Worm (Caenorhabditis elegans): ENCODE results near the gene pigk-1.

The pigk-1 gene

DNA sequence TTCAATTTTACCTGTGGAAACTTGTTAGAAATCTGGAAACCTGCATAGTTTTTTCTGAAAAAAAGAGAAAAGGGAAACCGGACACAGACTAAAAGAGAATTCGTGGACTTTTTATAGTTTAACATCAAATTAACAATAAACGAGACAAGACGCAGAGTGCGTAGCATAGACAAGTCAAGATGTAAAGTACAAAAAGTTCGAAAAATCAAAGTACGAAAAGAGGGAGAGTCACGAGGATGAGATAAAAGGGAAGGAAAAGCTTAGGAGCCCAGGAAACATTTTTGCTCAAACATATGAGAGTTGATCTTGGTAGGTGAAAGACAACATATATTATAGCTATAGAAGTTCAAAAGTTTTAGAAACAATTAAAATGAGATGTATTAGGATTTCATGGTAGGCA lies 12.0 kb downstream of the pigk-1 start, which contains the start of gene M7.12:
Gene M7.12 (minus strand): TSS at position 188 of the 400 bp plus-strand sequence.
- TF ChIP-seq alr-1 (tag; optimal IDR thresholded peaks at IDR 0.05; ENCODE audit: borderline replicate concordance) (no peak), zip-4 (GFP tag; optimal IDR thresholded peaks at IDR 0.05) (no peak), nhr-12 (tag; optimal IDR thresholded peaks at IDR 0.05) (no peak), nhr-11 (tag; optimal IDR thresholded peaks at IDR 0.05) (no peak), mef-2 (tag; optimal IDR thresholded peaks at IDR 0.05) (no peak), nhr-28 (tag; optimal IDR thresholded peaks at IDR 0.05) (no peak), swsn-7 (tag; optimal IDR thresholded peaks at IDR 0.05) (peak; percentile 20), ces-1 (GFP tag; optimal IDR thresholded peaks at IDR 0.05) (no peak), ama-1 (optimal IDR thresholded peaks at IDR 0.05) (no peak), ceh-82 (tag; optimal IDR thresholded peaks at IDR 0.05) (peak in 1 of 3 experiments; percentile 7), fkh-8 (tag; optimal IDR thresholded peaks at IDR 0.05) (peak; percentile 48), rnt-1 (tag; optimal IDR thresholded peaks at IDR 0.05) (peak; percentile 41), unc-86 (tag; optimal IDR thresholded peaks at IDR 0.05) (no peak), sup-37 (GFP tag; optimal IDR thresholded peaks at IDR 0.05) (no peak), lsy-2 (tag; optimal IDR thresholded peaks at IDR 0.05) (peak in 1 of 2 experiments; percentile 12), fkh-4 (tag; optimal IDR thresholded peaks at IDR 0.05; ENCODE audit: borderline replicate concordance) (no peak), aha-1 (tag; optimal IDR thresholded peaks at IDR 0.05) (no peak), nhr-19 (GFP tag; conservative IDR thresholded peaks at IDR 0.05) (peak; percentile 53), nhr-84 (tag; optimal IDR thresholded peaks at IDR 0.05) (no peak), grh-1 (GFP tag; IDR thresholded peaks at IDR 0.05) (no peak), lin-39 (tag; optimal IDR thresholded peaks at IDR 0.05) (no peak), nhr-90 (tag; optimal IDR thresholded peaks at IDR 0.05; ENCODE audit: poor library complexity) (no peak), egl-27 (tag; optimal IDR thresholded peaks at IDR 0.05) (no peak), pqm-1 (tag; optimal IDR thresholded peaks at IDR 0.05) (no peak), zag-1 (tag; optimal IDR thresholded peaks at IDR 0.05) (no peak), F16B12.6 (tag; optimal IDR thresholded peaks at IDR 0.05) (no peak), sox-4 (tag; optimal IDR thresholded peaks at IDR 0.05) (no peak), lin-14 (GFP tag; optimal IDR thresholded peaks at IDR 0.05) (peak; percentile 63), pax-3 (tag; optimal IDR thresholded peaks at IDR 0.05) (no peak), efl-3 (GFP tag; optimal IDR thresholded peaks at IDR 0.05) (no peak), lin-15B (tag; optimal IDR thresholded peaks at IDR 0.05) (no peak), irx-1 (tag; optimal IDR thresholded peaks at IDR 0.05) (no peak), pag-3 (tag; optimal IDR thresholded peaks at IDR 0.05; ENCODE audit: borderline replicate concordance, insufficient read depth) (no peak), unc-98 (GFP tag; IDR thresholded peaks at IDR 0.05) (no peak), nhr-71 (tag; optimal IDR thresholded peaks at IDR 0.05) (peak; percentile 69), ceh-90 (tag; optimal IDR thresholded peaks at IDR 0.05) (no peak), snpc-4 (tag; optimal IDR thresholded peaks at IDR 0.05) (no peak), tlp-1 (tag; optimal IDR thresholded peaks at IDR 0.05) (no peak), hlh-4 (tag; optimal IDR thresholded peaks at IDR 0.05) (no peak), dsc-1 (tag; optimal IDR thresholded peaks at IDR 0.05) (peak; percentile 54), isw-1 (GFP tag; IDR thresholded peaks at IDR 0.05) (no peak), sptf-1 (tag; optimal IDR thresholded peaks at IDR 0.05) (no peak), aly-2 (tag; optimal IDR thresholded peaks at IDR 0.05) (no peak), hpl-2 (GFP tag; optimal IDR thresholded peaks at IDR 0.05) (no peak), efl-1 (optimal IDR thresholded peaks at IDR 0.05) (no peak), efl-1 (GFP tag; optimal IDR thresholded peaks at IDR 0.05 in 1 of 2) (no peak), C04F5.9 (tag; optimal IDR thresholded peaks at IDR 0.05) (no peak), ceh-8 (GFP tag; optimal IDR thresholded peaks at IDR 0.05) (no peak), xbp-1 (tag; optimal IDR thresholded peaks at IDR 0.05) (peak; percentile 1), unc-130 (tag; optimal IDR thresholded peaks at IDR 0.05) (no peak), nhr-47 (tag; optimal IDR thresholded peaks at IDR 0.05) (peak; percentile 34), lin-35 (GFP tag; optimal IDR thresholded peaks at IDR 0.05) (no peak), blmp-1 (tag; optimal IDR thresholded peaks at IDR 0.05) (no peak), egl-13 (tag; optimal IDR thresholded peaks at IDR 0.05) (no peak), ztf-11 (tag; optimal IDR thresholded peaks at IDR 0.05) (no peak)

All from whole organism, L1 larva.